Worm (Caenorhabditis elegans) whole organism, L4/young adult: ENCODE data around the gene gpc-1.

Experiments
- W03F9.2 ChIP-seq: fragments of 150-350 bp; optimal IDR thresholded peaks from 2 replicates; lab custom pipeline; 2014; ENCODE audit warnings: missing biosample characterization, missing genetic modification characterization
- dao-5 ChIP-seq: sonication (generic microtip); optimal IDR thresholded peaks from 2 replicates; lab custom pipeline; 2016; ENCODE audit warnings: missing genotype, missing genetic modification characterization, moderate library complexity, missing compliant biosample characterization
- him-1 ChIP-seq: sonication (generic microtip); optimal IDR thresholded peaks from 2 replicates; lab custom pipeline; 2016; ENCODE audit warnings: missing genotype, missing genetic modification reagents, missing genetic modification characterization, missing compliant biosample characterization

ce11 chrX:12909910-12910309, 25.1 kb upstream of the gpc-1 start:
- TF ChIP-seq dao-5 (tag; lab: Kevin White, UChicago) (no peak), him-1 (tag; lab: Kevin White, UChicago) (no peak), W03F9.2 (tag; lab: Kevin White, UChicago) (no peak)
